Fruit fly (Drosophila melanogaster): ENCODE results near the gene CG33995.

The CG33995 gene

dm6 chr2L:5000919-5001581 lies 42.0 kb upstream of the CG33995 start (continued):
- TF ChIP-seq chm (GFP tag; IDR thresholded peaks at IDR 0.05), result peak; percentile 28; the same call in 1 of the 2 replicates
- TF ChIP-seq CG3281 (GFP tag; optimal IDR thresholded peaks at IDR 0.05), result no peak
- no peak for TF ChIP-seq CG3407 (GFP tag; optimal IDR thresholded peaks at IDR 0.05)
- TF ChIP-seq Atf3 (GFP tag; optimal IDR thresholded peaks at IDR 0.05), result peak; percentile 69
- TF ChIP-seq pros (GFP tag; optimal IDR thresholded peaks at IDR 0.05), result peak; percentile 65
- no peak for TF ChIP-seq cato (GFP tag; optimal IDR thresholded peaks at IDR 0.05; ENCODE audit: borderline replicate concordance)
- peak; percentile 100 for TF ChIP-seq ftz-f1 (GFP tag; optimal IDR thresholded peaks at IDR 0.05)
- TF ChIP-seq Bgb (GFP tag; IDR thresholded peaks at IDR 0.05; ENCODE audit: partially characterized antibody), result peak; percentile 69
- TF ChIP-seq CG18476 (GFP tag; optimal IDR thresholded peaks at IDR 0.05), result no peak
- peak; percentile 56; the same call in 1 of the 2 replicates for TF ChIP-seq Ada2b (GFP tag; IDR thresholded peaks at IDR 0.05)
- TF ChIP-seq CG8290 (GFP tag; optimal IDR thresholded peaks at IDR 0.05), result peak; percentile 89
- peak; percentile 2 to 81 for TF ChIP-seq CG8290 (tag; optimal IDR thresholded peaks at IDR 0.05)
- TF ChIP-seq CG10366 (GFP tag; IDR thresholded peaks at IDR 0.05), result peak; percentile 34
- 0 out of 3 replicates have a peak, but pooled peaks have one; percentile 7 for TF ChIP-seq sr (GFP tag; IDR thresholded peaks at IDR 0.05)
- TF ChIP-seq inv (GFP tag; IDR thresholded peaks at IDR 0.05; ENCODE audit: partially characterized antibody), result 0 out of 2 replicates have a peak, but pooled peaks have one; percentile 10
- peak; percentile 23; the same call in 2 of the 3 replicates for TF ChIP-seq Optix (GFP tag; IDR thresholded peaks at IDR 0.05)
- no peak for TF ChIP-seq CG16813 (GFP tag; IDR thresholded peaks at IDR 0.05; ENCODE audit: partially characterized antibody)
- no peak for TF ChIP-seq Dip3 (GFP tag; optimal IDR thresholded peaks at IDR 0.05)
- no peak for TF ChIP-seq CG13123 (GFP tag; optimal IDR thresholded peaks at IDR 0.05)
- peak; percentile 50 for TF ChIP-seq CG32532 (GFP tag; IDR thresholded peaks at IDR 0.05)
- no peak; the same call in 2 of the 3 replicates for TF ChIP-seq tgo (GFP tag; IDR thresholded peaks at IDR 0.05)
- TF ChIP-seq ci (GFP tag; IDR thresholded peaks at IDR 0.05), result peak; percentile 77
- TF ChIP-seq Gug (GFP tag; IDR thresholded peaks at IDR 0.05), result peak; percentile 37; the same call in 2 of the 4 replicates
- no peak for TF ChIP-seq gro (GFP tag; optimal IDR thresholded peaks at IDR 0.05)
- TF ChIP-seq CG8765 (GFP tag; IDR thresholded peaks at IDR 0.05), result peak; percentile 52; the same call in 1 of the 2 replicates
- no peak for TF ChIP-seq prd (optimal IDR thresholded peaks at IDR 0.05)
- TF ChIP-seq prd (GFP tag; IDR thresholded peaks at IDR 0.05), result peak; percentile 74
- peak; percentile 60 for TF ChIP-seq ara (GFP tag; IDR thresholded peaks at IDR 0.05)
- TF ChIP-seq CG5953 (GFP tag; IDR thresholded peaks at IDR 0.05), result peak; percentile 52; the same call in 1 of the 2 replicates
- TF ChIP-seq CG34422 (GFP tag; IDR thresholded peaks at IDR 0.05), result peak; percentile 59; the same call in 1 of the 3 replicates
- TF ChIP-seq H15 (GFP tag; IDR thresholded peaks at IDR 0.05), result peak; percentile 48; the same call in 2 of the 3 replicates
- TF ChIP-seq Myb (GFP tag; optimal IDR thresholded peaks at IDR 0.05), result peak; percentile 77
- TF ChIP-seq Mrtf (GFP tag; IDR thresholded peaks at IDR 0.05), result peak; percentile 26; the same call in 2 of the 3 replicates
- no peak for TF ChIP-seq mirr (GFP tag; optimal IDR thresholded peaks at IDR 0.05)
- TF ChIP-seq Hr3 (GFP tag; optimal IDR thresholded peaks at IDR 0.05), result no peak
- TF ChIP-seq otp (GFP tag; IDR thresholded peaks at IDR 0.05), result peak; percentile 65; the same call in 2 of the 3 replicates
- TF ChIP-seq CG14014 (GFP tag; IDR thresholded peaks at IDR 0.05), result peak; percentile 52
- TF ChIP-seq CG14050 (GFP tag; IDR thresholded peaks at IDR 0.05), result peak; percentile 19; the same call in 2 of the 3 replicates
- TF ChIP-seq Opbp (GFP tag; IDR thresholded peaks at IDR 0.05; ENCODE audit: partially characterized antibody), result peak; percentile 67; the same call in 2 of the 3 replicates
- TF ChIP-seq CG4730 (GFP tag; IDR thresholded peaks at IDR 0.05), result peak; percentile 24
- TF ChIP-seq CG31224 (GFP tag; IDR thresholded peaks at IDR 0.05), result peak; percentile 15; the same call in 1 of the 2 replicates
- TF ChIP-seq sug (tag; optimal IDR thresholded peaks at IDR 0.05), result peak; percentile 41
- TF ChIP-seq hbn (GFP tag; IDR thresholded peaks at IDR 0.05; ENCODE audit: partially characterized antibody), result no peak
- peak; percentile 87 for TF ChIP-seq CG42726 (GFP tag; IDR thresholded peaks at IDR 0.05; ENCODE audit: partially characterized antibody)
- TF ChIP-seq CG14860 (GFP tag; IDR thresholded peaks at IDR 0.05; ENCODE audit: partially characterized antibody), result no peak
- peak; percentile 30; the same call in 1 of the 2 replicates for TF ChIP-seq amos (GFP tag; IDR thresholded peaks at IDR 0.05; ENCODE audit: partially characterized antibody)
- peak; percentile 91 for TF ChIP-seq abd-A (tag; optimal IDR thresholded peaks at IDR 0.05)
- no peak for TF ChIP-seq mld (GFP tag; IDR thresholded peaks at IDR 0.05; ENCODE audit: partially characterized antibody)
- 0 out of 2 replicates have a peak, but pooled peaks have one; percentile 4 for TF ChIP-seq Doc2 (GFP tag; IDR thresholded peaks at IDR 0.05)

Measured in whole organism, embryonic.